Worm (Caenorhabditis elegans) whole organism, late embryonic: ENCODE measurements around the gene F37C4.4.

Experiments
- ceh-19 ChIP-seq: fragments of 200-800 bp; sonication (Bioruptor generic); optimal IDR thresholded peaks from 2 replicates; lab custom pipeline; 2018; ENCODE audit warnings: mild to moderate bottlenecking, missing genetic modification characterization, missing compliant biosample characterization
- ceh-6 ChIP-seq: fragments of 200-800 bp; sonication (Bioruptor generic); optimal IDR thresholded peaks from 2 replicates; lab custom pipeline; 2018; ENCODE audit warnings: mild to moderate bottlenecking, missing genetic modification characterization, missing compliant biosample characterization
- dmd-4 ChIP-seq: sonication (generic microtip); optimal IDR thresholded peaks from 2 replicates; lab custom pipeline; 2016; ENCODE audit warnings: borderline replicate concordance, missing genetic modification characterization, missing compliant biosample characterization
- fax-1 ChIP-seq: sonication (generic microtip); optimal IDR thresholded peaks from 2 replicates; lab custom pipeline; 2016; ENCODE audit warnings: missing genotype, missing genetic modification characterization, missing compliant biosample characterization
- gmeb-2 ChIP-seq: sonication (generic microtip); optimal IDR thresholded peaks from 2 replicates; lab custom pipeline; 2016; ENCODE audit warnings: missing genetic modification characterization, inconsistent platforms, missing compliant biosample characterization
- hlh-30 ChIP-seq: sonication (generic microtip); optimal IDR thresholded peaks from 2 replicates; lab custom pipeline; 2017; ENCODE audit warnings: antibody characterized with exemption, missing genetic modification characterization, missing compliant biosample characterization; ENCODE audit not compliant: insufficient read depth
- madf-2 ChIP-seq: sonication (generic microtip); optimal IDR thresholded peaks from 2 replicates; lab custom pipeline; 2017; ENCODE audit warnings: missing genetic modification characterization, missing compliant biosample characterization
- nhr-232 ChIP-seq: sonication (generic microtip); optimal IDR thresholded peaks from 2 replicates; lab custom pipeline; 2016; ENCODE audit warnings: missing genetic modification characterization, missing compliant biosample characterization
- pat-9 ChIP-seq: fragments of 200-800 bp; sonication (Bioruptor generic); optimal IDR thresholded peaks from 2 replicates; lab custom pipeline; 2018; ENCODE audit warnings: mild to moderate bottlenecking, missing genetic modification characterization, moderate library complexity, missing compliant biosample characterization
- pqm-1 ChIP-seq: sonication (generic microtip); optimal IDR thresholded peaks from 2 replicates; lab custom pipeline; 2016; ENCODE audit warnings: missing genetic modification characterization, missing compliant biosample characterization
- rnt-1 ChIP-seq: sonication (generic microtip); optimal IDR thresholded peaks from 2 replicates; lab custom pipeline; 2016; ENCODE audit warnings: missing genetic modification characterization, missing compliant biosample characterization
- sox-4 ChIP-seq: sonication (generic microtip); optimal IDR thresholded peaks from 2 replicates; lab custom pipeline; 2017; ENCODE audit warnings: mild to moderate bottlenecking, missing genetic modification characterization, inconsistent platforms, missing compliant biosample characterization
- tbx-2 ChIP-seq: sonication (generic microtip); optimal IDR thresholded peaks from 2 replicates; lab custom pipeline; 2016; ENCODE audit warnings: missing genetic modification characterization, missing compliant biosample characterization
- unc-86 ChIP-seq: sonication (generic microtip); optimal IDR thresholded peaks from 2 replicates; lab custom pipeline; 2016; ENCODE audit warnings: missing genetic modification characterization, missing compliant biosample characterization

DNA sequence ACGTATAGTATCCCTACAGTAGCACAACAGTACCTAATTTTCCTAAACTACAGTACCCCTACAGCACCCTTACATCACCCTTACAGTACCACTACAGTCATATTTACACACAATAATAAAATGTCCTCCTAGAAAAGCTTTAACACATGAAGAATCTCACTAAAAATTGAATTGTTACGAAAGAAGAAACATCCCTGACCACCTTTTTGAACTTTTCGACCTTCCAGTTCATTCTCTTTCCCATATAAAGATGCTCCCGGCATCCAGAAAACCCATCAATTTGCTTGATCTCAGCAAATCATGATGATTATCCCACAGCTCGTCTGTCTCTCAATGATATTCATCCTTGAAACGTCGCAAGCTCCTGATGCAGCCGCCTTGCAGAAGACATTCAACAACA lies 37.5 kb downstream of the F37C4.4 start, which contains the start of gene F56D6.21:
- TF ChIP-seq unc-86 (tag; lab: Kevin White, UChicago) (no peak), ceh-6 (GFP tag; lab: Kevin White, UChicago) (no peak), fax-1 (tag; lab: Kevin White, UChicago) (no peak), tbx-2 (no peak), pqm-1 (tag; lab: Kevin White, UChicago) (no peak), gmeb-2 (tag; lab: Kevin White, UChicago) (no peak), nhr-232 (tag; lab: Kevin White, UChicago) (no peak), sox-4 (tag; lab: Kevin White, UChicago) (no peak), dmd-4 (tag; lab: Kevin White, UChicago) (no peak), rnt-1 (tag; lab: Kevin White, UChicago) (no peak), pat-9 (tag; lab: Kevin White, UChicago) (no peak), hlh-30 (tag; lab: Kevin White, UChicago) (no peak), madf-2 (tag; lab: Kevin White, UChicago) (no peak), ceh-19 (GFP tag; lab: Kevin White, UChicago) (no peak)
